Fruit fly (Drosophila melanogaster): ENCODE measurements around the gene mura.

mura gene

dm6 chr3R:9551013-9551658, 470 bp downstream of the mura start (continued):
- peak; percentile 63 for TF ChIP-seq pfk (GFP tag; optimal IDR thresholded peaks at IDR 0.05)
- no peak for TF ChIP-seq jigr1 (GFP tag; IDR thresholded peaks at IDR 0.05)
- TF ChIP-seq zen (tag; optimal IDR thresholded peaks at IDR 0.05): no peak
- no peak for TF ChIP-seq CG6791 (GFP tag; IDR thresholded peaks at IDR 0.05; ENCODE audit: partially characterized antibody)
- TF ChIP-seq CG12391 (tag; optimal IDR thresholded peaks at IDR 0.05): no peak
- no peak for TF ChIP-seq CG4404 (GFP tag; IDR thresholded peaks at IDR 0.05)
- TF ChIP-seq CG7556 (GFP tag; optimal IDR thresholded peaks at IDR 0.05): peak; percentile 31
- TF ChIP-seq grau (tag; optimal IDR thresholded peaks at IDR 0.05): no peak
- peak; percentile 95 for TF ChIP-seq HLHmδ (GFP tag; optimal IDR thresholded peaks at IDR 0.05)
- no peak for TF ChIP-seq jumu (GFP tag; optimal IDR thresholded peaks at IDR 0.05)
- no peak for TF ChIP-seq Nf-YA (GFP tag; IDR thresholded peaks at IDR 0.05)
- TF ChIP-seq CG15011 (GFP tag; optimal IDR thresholded peaks at IDR 0.05): peak; percentile 19
- no peak for TF ChIP-seq Hmx (GFP tag; optimal IDR thresholded peaks at IDR 0.05)
- TF ChIP-seq CG4617 (GFP tag; optimal IDR thresholded peaks at IDR 0.05; ENCODE audit: borderline replicate concordance): peak; percentile 3
- TF ChIP-seq ftz-f1 (GFP tag; optimal IDR thresholded peaks at IDR 0.05): peak; percentile 97
- TF ChIP-seq psq (GFP tag; optimal IDR thresholded peaks at IDR 0.05): no peak
- no peak for TF ChIP-seq H15 (GFP tag; IDR thresholded peaks at IDR 0.05)
- TF ChIP-seq ATbp (GFP tag; optimal IDR thresholded peaks at IDR 0.05): peak; percentile 24
- peak; percentile 63 for TF ChIP-seq CG11398 (GFP tag; optimal IDR thresholded peaks at IDR 0.05)
- TF ChIP-seq Rfx (GFP tag; IDR thresholded peaks at IDR 0.05): no peak
- no peak for TF ChIP-seq Mrtf (GFP tag; IDR thresholded peaks at IDR 0.05)
- TF ChIP-seq CG10979 (tag; optimal IDR thresholded peaks at IDR 0.05): no peak
- TF ChIP-seq mld (GFP tag; IDR thresholded peaks at IDR 0.05; ENCODE audit: partially characterized antibody): no peak
- TF ChIP-seq Atf6 (GFP tag; IDR thresholded peaks at IDR 0.05): no peak
- TF ChIP-seq toy (GFP tag; IDR thresholded peaks at IDR 0.05): no peak
- TF ChIP-seq CG12071 (GFP tag; optimal IDR thresholded peaks at IDR 0.05): peak; percentile 84
- TF ChIP-seq CG32772 (GFP tag; IDR thresholded peaks at IDR 0.05): no peak
- TF ChIP-seq CoRest (tag; optimal IDR thresholded peaks at IDR 0.05): no peak
- peak; percentile 48 for TF ChIP-seq CG1603 (tag; optimal IDR thresholded peaks at IDR 0.05)
- no peak for TF ChIP-seq Aef1 (GFP tag; IDR thresholded peaks at IDR 0.05)
- TF ChIP-seq slp2 (GFP tag; optimal IDR thresholded peaks at IDR 0.05): no peak
- TF ChIP-seq CG10431 (GFP tag; optimal IDR thresholded peaks at IDR 0.05): no peak
- peak; percentile 66 for TF ChIP-seq Side (GFP tag; optimal IDR thresholded peaks at IDR 0.05)
- no peak for TF ChIP-seq sqz (GFP tag; optimal IDR thresholded peaks at IDR 0.05)
- no peak for TF ChIP-seq gfzf (GFP tag; optimal IDR thresholded peaks at IDR 0.05)
- peak in 1 of 2 experiments; percentile 9 for TF ChIP-seq bsh (GFP tag; optimal IDR thresholded peaks at IDR 0.05)
- TF ChIP-seq zf30C (GFP tag; optimal IDR thresholded peaks at IDR 0.05): peak; percentile 0
- peak; percentile 11 for TF ChIP-seq CG8281 (tag; optimal IDR thresholded peaks at IDR 0.05)
- no peak for TF ChIP-seq ara (GFP tag; IDR thresholded peaks at IDR 0.05)
- peak; percentile 46 for TF ChIP-seq Camta (GFP tag; optimal IDR thresholded peaks at IDR 0.05)
- TF ChIP-seq gem (tag; optimal IDR thresholded peaks at IDR 0.05): no peak
- TF ChIP-seq chinmo (GFP tag; IDR thresholded peaks at IDR 0.05; ENCODE audit: partially characterized antibody): no peak
- no peak for TF ChIP-seq nerfin-2 (GFP tag; IDR thresholded peaks at IDR 0.05; ENCODE audit: partially characterized antibody)
- no peak for TF ChIP-seq vnd (GFP tag; IDR thresholded peaks at IDR 0.05; ENCODE audit: partially characterized antibody)
- peak; percentile 65 for TF ChIP-seq fd64A (GFP tag; optimal IDR thresholded peaks at IDR 0.05)
- TF ChIP-seq Oaz (GFP tag; IDR thresholded peaks at IDR 0.05): no peak
- TF ChIP-seq danr (GFP tag; IDR thresholded peaks at IDR 0.05): no peak
- TF ChIP-seq Dek (tag; optimal IDR thresholded peaks at IDR 0.05): no peak
- TF ChIP-seq corto (GFP tag; optimal IDR thresholded peaks at IDR 0.05): peak; percentile 44
- TF ChIP-seq sens-2 (GFP tag; IDR thresholded peaks at IDR 0.05): no peak
